Fruit fly (Drosophila melanogaster) whole organism, embryonic: ENCODE results near the gene Df31.

Experiments used
- Atf3 ChIP-seq: fragments of 200-800 bp; sonication (Bioruptor generic); optimal IDR thresholded peaks from 3 replicates; lab custom pipeline; 2016; ENCODE audit warnings: missing biosample characterization, missing genetic modification characterization
- Bgb ChIP-seq: fragments of 200-800 bp; sonication (Bioruptor generic); IDR thresholded peaks from 2 replicates; pipeline ENCODE4 v1.3.6; 2022; ENCODE audit warnings: missing biosample characterization, missing genetic modification characterization; ENCODE audit not compliant: partially characterized antibody
- CG10959 ChIP-seq: fragments of 200-800 bp; sonication (Bioruptor generic); IDR thresholded peaks from 2 replicates; pipeline ENCODE4 v1.3.6; 2022; ENCODE audit warnings: missing biosample characterization, missing genetic modification characterization
- CG11695 ChIP-seq: fragments of 200-800 bp; sonication (Bioruptor generic); IDR thresholded peaks from 3 replicates; pipeline ENCODE4 v1.3.6; 2022; ENCODE audit warnings: missing biosample characterization, missing genetic modification characterization
- CG12744 ChIP-seq: fragments of 200-800 bp; sonication (Bioruptor generic); optimal IDR thresholded peaks from 2 replicates; lab custom pipeline; 2016; ENCODE audit warnings: missing biosample characterization, missing genetic modification characterization
- CG14441 ChIP-seq: fragments of 200-800 bp; sonication (Bioruptor generic); IDR thresholded peaks from 2 replicates; pipeline ENCODE4 v1.3.6; 2022; ENCODE audit warnings: missing biosample characterization, missing genetic modification characterization
- CG14860 ChIP-seq: fragments of 200-800 bp; sonication (Bioruptor generic); IDR thresholded peaks from 3 replicates; pipeline ENCODE4 v1.3.6; 2022; ENCODE audit warnings: missing biosample characterization, missing genetic modification characterization; ENCODE audit not compliant: partially characterized antibody
- CG1529 ChIP-seq: fragments of 200-800 bp; sonication (Bioruptor generic); optimal IDR thresholded peaks from 3 replicates; lab custom pipeline; 2018; ENCODE audit warnings: missing biosample characterization, missing genetic modification characterization
- CG16863 ChIP-seq: fragments of 200-800 bp; sonication (Bioruptor generic); optimal IDR thresholded peaks from 3 replicates; lab custom pipeline; 2016; ENCODE audit warnings: missing biosample characterization, missing genetic modification characterization
- CG17359 ChIP-seq: fragments of 200-800 bp; sonication (Bioruptor generic); optimal IDR thresholded peaks from 3 replicates; lab custom pipeline; 2018; ENCODE audit warnings: missing biosample characterization, mild to moderate bottlenecking, missing genetic modification characterization, moderate library complexity
- CG17829 ChIP-seq: fragments of 200-800 bp; optimal IDR thresholded peaks from 2 replicates; lab custom pipeline; 2019; ENCODE audit warnings: missing biosample characterization, mild to moderate bottlenecking, missing genetic modification characterization, moderate library complexity
- CG42726 ChIP-seq: fragments of 200-800 bp; sonication (Bioruptor generic); IDR thresholded peaks from 2 replicates; pipeline ENCODE4 v1.3.6; 2022; ENCODE audit warnings: missing biosample characterization, missing genetic modification characterization; ENCODE audit not compliant: partially characterized antibody
- CG4424 ChIP-seq: fragments of 200-800 bp; sonication (Bioruptor generic); optimal IDR thresholded peaks from 3 replicates; lab custom pipeline; 2016; ENCODE audit warnings: missing biosample characterization, missing genetic modification characterization
- CG4617 ChIP-seq: fragments of 200-800 bp; sonication (Bioruptor generic); optimal IDR thresholded peaks from 3 replicates; lab custom pipeline; 2016; ENCODE audit warnings: missing biosample characterization, missing genetic modification characterization, borderline replicate concordance
- CG6654 ChIP-seq: fragments of 200-800 bp; sonication (Bioruptor generic); optimal IDR thresholded peaks from 2 replicates; lab custom pipeline; 2017; ENCODE audit warnings: missing biosample characterization, mild to moderate bottlenecking, missing genetic modification characterization
- CG6854 ChIP-seq: fragments of 200-800 bp; sonication (Bioruptor generic); optimal IDR thresholded peaks from 3 replicates; lab custom pipeline; 2017; ENCODE audit warnings: missing biosample characterization, mild to moderate bottlenecking, missing genetic modification characterization
- CG7556 ChIP-seq: fragments of 200-800 bp; sonication (Bioruptor generic); optimal IDR thresholded peaks from 2 replicates; lab custom pipeline; 2017; ENCODE audit warnings: missing biosample characterization, mild to moderate bottlenecking, missing genetic modification characterization
- CG8089 ChIP-seq: fragments of 200-800 bp; sonication (Bioruptor generic); optimal IDR thresholded peaks from 3 replicates; lab custom pipeline; 2016; ENCODE audit warnings: missing biosample characterization, missing genetic modification characterization
- Chrac-16 ChIP-seq: fragments of 200-800 bp; sonication (Bioruptor generic); optimal IDR thresholded peaks from 3 replicates; lab custom pipeline; 2016; ENCODE audit warnings: missing biosample characterization, missing genetic modification characterization
- CoRest ChIP-seq: fragments of 200-800 bp; sonication (Bioruptor generic); optimal IDR thresholded peaks from 3 replicates; lab custom pipeline; 2018; ENCODE audit warnings: missing biosample characterization, mild to moderate bottlenecking, missing genetic modification characterization, moderate library complexity
- Ets65A ChIP-seq: fragments of 200-800 bp; sonication (Bioruptor generic); peaks from one replicate; lab custom pipeline; 2016; ENCODE audit warnings: missing biosample characterization, missing genetic modification characterization
- GATAe ChIP-seq: fragments of 200-800 bp; sonication (Bioruptor generic); conservative IDR thresholded peaks from 2 replicates; pipeline ENCODE4 v1.3.6; 2022; ENCODE audit warnings: missing biosample characterization, missing genetic modification characterization
- Hr3 ChIP-seq: fragments of 200-800 bp; sonication (Bioruptor generic); optimal IDR thresholded peaks from 3 replicates; lab custom pipeline; 2016; ENCODE audit warnings: missing biosample characterization, missing genetic modification characterization
- Lhr ChIP-seq: fragments of 200-800 bp; sonication (Bioruptor generic); optimal IDR thresholded peaks from 3 replicates; lab custom pipeline; 2017; ENCODE audit warnings: mild to moderate bottlenecking, missing biosample characterization, missing genetic modification reagents, missing genetic modification characterization
- MBD-R2 ChIP-seq: fragments of 200-800 bp; sonication (Bioruptor generic); IDR thresholded peaks from 2 replicates; pipeline ENCODE4 v1.3.6; 2022; ENCODE audit warnings: missing biosample characterization, missing genetic modification characterization
- Myb ChIP-seq: fragments of 200-800 bp; sonication (Bioruptor generic); optimal IDR thresholded peaks from 2 replicates; lab custom pipeline; 2016; ENCODE audit warnings: missing biosample characterization, missing genetic modification characterization
- Side ChIP-seq: fragments of 200-800 bp; sonication (Bioruptor generic); optimal IDR thresholded peaks from 2 replicates; lab custom pipeline; 2016; ENCODE audit warnings: missing biosample characterization, missing genetic modification characterization
- Sry-β ChIP-seq: fragments of 200-800 bp; sonication (Bioruptor generic); optimal IDR thresholded peaks from 2 replicates; lab custom pipeline; 2018; ENCODE audit warnings: missing biosample characterization, mild to moderate bottlenecking, missing genetic modification characterization, moderate library complexity
- Xbp1 ChIP-seq: fragments of 200-800 bp; sonication (Bioruptor generic); optimal IDR thresholded peaks from 3 replicates; lab custom pipeline; 2016; ENCODE audit warnings: missing biosample characterization, mild to moderate bottlenecking, missing genetic modification characterization
- amos ChIP-seq: fragments of 200-800 bp; sonication (Bioruptor generic); IDR thresholded peaks from 2 replicates; pipeline ENCODE4 v1.3.6; 2022; ENCODE audit warnings: missing biosample characterization, missing genetic modification characterization; ENCODE audit not compliant: partially characterized antibody
- dati ChIP-seq: fragments of 200-800 bp; sonication (Bioruptor generic); IDR thresholded peaks from 2 replicates; pipeline ENCODE4 v1.3.6; 2022; ENCODE audit warnings: missing biosample characterization, missing genetic modification characterization
- dmrt99B ChIP-seq: fragments of 200-800 bp; sonication (Bioruptor generic); optimal IDR thresholded peaks from 2 replicates; lab custom pipeline; 2018; ENCODE audit warnings: missing biosample characterization, mild to moderate bottlenecking, missing genetic modification characterization, moderate library complexity
- ewg ChIP-seq: fragments of 200-800 bp; sonication (Bioruptor generic); optimal IDR thresholded peaks from 3 replicates; lab custom pipeline; 2017; ENCODE audit warnings: mild to moderate bottlenecking, missing biosample characterization, missing genetic modification reagents, missing genetic modification characterization
- eyg ChIP-seq: fragments of 200-800 bp; sonication (Bioruptor generic); optimal IDR thresholded peaks from 3 replicates; lab custom pipeline; 2016; ENCODE audit warnings: missing biosample characterization, missing genetic modification characterization
- gem ChIP-seq: fragments of 200-800 bp; sonication (Bioruptor generic); optimal IDR thresholded peaks from 2 replicates; lab custom pipeline; 2019; ENCODE audit warnings: missing biosample characterization, mild to moderate bottlenecking, missing genetic modification characterization, moderate library complexity
- h ChIP-seq: fragments of >200 bp; optimal IDR thresholded peaks from 2 replicates; lab custom pipeline; 2017
- insv ChIP-seq, 2 experiments: fragments of 200-800 bp; sonication (Bioruptor generic); optimal IDR thresholded peaks; 3 replicates each; lab custom pipeline; 2016 to 2018; ENCODE audit warnings: missing biosample characterization in 2 of 2, missing genetic modification characterization in 2 of 2
- kay ChIP-seq: fragments of 200-800 bp; sonication (Bioruptor generic); optimal IDR thresholded peaks from 2 replicates; lab custom pipeline; 2016; ENCODE audit warnings: missing biosample characterization, missing genetic modification characterization
- pan ChIP-seq, 4 experiments: fragments of >200 bp in 3 of 4; fragments of 200-800 bp in 1 of 4; sonication (Bioruptor generic) in 1 of 4; optimal IDR thresholded peaks in 3 of 4; IDR thresholded peaks in 1 of 4; 2 replicates each; pipeline versions ENCODE4 v1.3.6 to Lab custom; 2017 to 2022; ENCODE audit warnings: missing biosample characterization in 2 of 4, missing genetic modification characterization in 2 of 4, mixed read lengths in 1 of 4
- phol ChIP-seq: fragments of 200-800 bp; sonication (Bioruptor generic); optimal IDR thresholded peaks from 3 replicates; lab custom pipeline; 2018; ENCODE audit warnings: missing biosample characterization, mild to moderate bottlenecking, missing genetic modification characterization, moderate library complexity
- pnt ChIP-seq: fragments of 200-800 bp; sonication (Bioruptor generic); optimal IDR thresholded peaks from 3 replicates; lab custom pipeline; 2016; ENCODE audit warnings: missing biosample characterization, missing genetic modification characterization
- sob ChIP-seq: fragments of 200-800 bp; sonication (Bioruptor generic); IDR thresholded peaks from 2 replicates; pipeline ENCODE4 v1.3.6; 2022; ENCODE audit warnings: missing biosample characterization, missing genetic modification characterization
- ssp ChIP-seq: fragments of 200-800 bp; sonication (Bioruptor generic); IDR thresholded peaks from 2 replicates; pipeline ENCODE4 v1.3.6; 2022; ENCODE audit warnings: missing biosample characterization, missing genetic modification characterization
- stwl ChIP-seq: fragments of 200-800 bp; sonication (Bioruptor generic); optimal IDR thresholded peaks from 3 replicates; lab custom pipeline; 2018; ENCODE audit warnings: missing biosample characterization, mild to moderate bottlenecking, missing genetic modification characterization, moderate library complexity
- sug ChIP-seq: fragments of 200-800 bp; optimal IDR thresholded peaks from 2 replicates; lab custom pipeline; 2019; ENCODE audit warnings: missing biosample characterization, mild to moderate bottlenecking, missing genetic modification characterization, moderate library complexity
- tin ChIP-seq: fragments of 200-800 bp; sonication (Bioruptor generic); optimal IDR thresholded peaks from 3 replicates; lab custom pipeline; 2016; ENCODE audit warnings: missing biosample characterization, missing genetic modification characterization
- tna ChIP-seq: fragments of 200-800 bp; sonication (Bioruptor generic); IDR thresholded peaks from 2 replicates; pipeline ENCODE4 v1.3.6; 2022; ENCODE audit warnings: missing biosample characterization, missing genetic modification characterization; ENCODE audit not compliant: partially characterized antibody
- unc-4 ChIP-seq: fragments of 200-800 bp; sonication (Bioruptor generic); IDR thresholded peaks from 2 replicates; pipeline ENCODE4 v1.3.6; 2022; ENCODE audit warnings: missing biosample characterization, missing genetic modification characterization; ENCODE audit not compliant: partially characterized antibody
- zen ChIP-seq: fragments of 200-800 bp; sonication (Bioruptor generic); optimal IDR thresholded peaks from 3 replicates; lab custom pipeline; 2018; ENCODE audit warnings: missing biosample characterization, mild to moderate bottlenecking, missing genetic modification characterization, moderate library complexity
- zfh1 ChIP-seq: fragments of 200-800 bp; sonication (Bioruptor generic); IDR thresholded peaks from 3 replicates; pipeline ENCODE4 v1.3.6; 2022; ENCODE audit warnings: missing biosample characterization, missing genetic modification characterization

Gene Df31

DNA sequence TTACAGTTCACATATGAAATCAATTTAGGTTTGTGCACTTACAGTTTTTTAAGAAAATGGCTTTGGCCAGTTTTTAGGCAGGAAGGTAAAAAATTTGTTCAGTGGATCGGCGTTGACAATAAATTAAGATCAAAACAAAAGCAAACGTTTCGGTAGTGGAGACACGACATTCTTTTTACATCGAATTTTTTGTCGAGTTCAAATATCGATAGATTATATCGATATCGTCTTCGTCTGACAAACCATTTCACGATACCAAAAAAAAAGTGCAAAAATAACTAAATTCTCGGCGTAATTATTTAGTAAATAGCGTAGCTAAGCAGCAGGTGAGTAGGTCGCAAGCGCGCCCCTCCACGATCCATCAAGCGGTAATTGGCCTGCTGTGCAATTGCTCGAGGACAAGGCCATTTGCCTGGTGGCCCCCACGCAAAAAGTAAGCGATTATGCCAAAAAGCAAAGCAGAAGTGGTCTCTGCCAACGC is 28.8 kb upstream of the Df31 start, which contains the start of gene Cul2 (continued):
- TF ChIP-seq h (lab: Kevin White, UChicago) (no peak), phol (tag; lab: Kevin White, UChicago) (peak; percentile 63), eyg (GFP tag; lab: Kevin White, UChicago) (peak; percentile 30), Xbp1 (peak; percentile 61), insv (GFP tag; optimal IDR thresholded peaks at IDR 0.05; lab: Kevin White, UChicago) (no peak), dmrt99B (tag; lab: Kevin White, UChicago) (no peak), tin (GFP tag; lab: Kevin White, UChicago) (peak; percentile 17), ssp (peak; percentile 96), zfh1 (GFP tag; lab: Robert Waterston, UW) (0 out of 3 replicates have a peak, but pooled peaks have one; percentile 24), Lhr (GFP tag; lab: Kevin White, UChicago) (peak; percentile 68), pnt (GFP tag; lab: Kevin White, UChicago) (peak; percentile 41), CoRest (peak; percentile 62), pan (optimal IDR thresholded peaks at IDR 0.05; lab: Kevin White, UChicago) (no peak), pan (GFP tag; optimal IDR thresholded peaks at IDR 0.05 in 1 of 2, IDR thresholded peaks at IDR 0.05 in 1 of 2) (peak in 1 of 2 experiments; percentile 21), amos (peak; percentile 85), ewg (GFP tag; lab: Kevin White, UChicago) (peak; percentile 25), CG6854 (no peak), Hr3 (GFP tag; lab: Kevin White, UChicago) (peak; percentile 13), sug (tag; lab: Kevin White, UChicago) (peak; percentile 30), dati (GFP tag; lab: Robert Waterston, UW) (no peak), CG14441 (GFP tag; lab: Robert Waterston, UW) (no peak; the same call in 1 of the 2 replicates), GATAe (GFP tag; lab: Robert Waterston, UW) (no peak), CG10959 (GFP tag; lab: Robert Waterston, UW) (no peak), Atf3 (peak; percentile 8), Bgb (peak; percentile 86), CG8089 (GFP tag; lab: Kevin White, UChicago) (peak; percentile 37), CG12744 (no peak), CG16863 (GFP tag; lab: Kevin White, UChicago) (peak; percentile 16), CG42726 (GFP tag; lab: Robert Waterston, UW) (peak; percentile 81; the same call in 1 of the 2 replicates), CG11695 (GFP tag; lab: Robert Waterston, UW) (no peak), gem (tag; lab: Kevin White, UChicago) (peak; percentile 65), Myb (GFP tag; lab: Kevin White, UChicago) (peak; percentile 35), CG4617 (GFP tag; lab: Kevin White, UChicago) (peak; percentile 89), unc-4 (GFP tag; lab: Robert Waterston, UW) (peak; percentile 81), stwl (tag; lab: Kevin White, UChicago) (peak; percentile 67), CG7556 (GFP tag; lab: Kevin White, UChicago) (no peak), MBD-R2 (GFP tag; lab: Robert Waterston, UW) (peak; percentile 53), Ets65A (peak; percentile 80), sob (GFP tag; lab: Robert Waterston, UW) (0 out of 2 replicates have a peak, but pooled peaks have one; percentile 28), Sry-β (GFP tag; lab: Kevin White, UChicago) (no peak), CG14860 (GFP tag; lab: Robert Waterston, UW) (peak; percentile 81), CG17359 (tag; lab: Kevin White, UChicago) (no peak), CG17829 (tag; lab: Kevin White, UChicago) (peak; percentile 42), Side (GFP tag; lab: Kevin White, UChicago) (peak; percentile 6), Chrac-16 (GFP tag; lab: Kevin White, UChicago) (peak; percentile 41), tna (GFP tag; lab: Robert Waterston, UW) (peak; percentile 68), CG1529 (GFP tag; lab: Kevin White, UChicago) (no peak), zen (tag; lab: Kevin White, UChicago) (no peak), kay (GFP tag; lab: Kevin White, UChicago) (no peak), CG4424 (GFP tag; lab: Kevin White, UChicago) (peak; percentile 35), CG6654 (no peak)
